Worm (Caenorhabditis elegans) whole organism, L2 larva: ENCODE results near the gene C14A4.7.

Experiments
- alr-1 ChIP-seq: fragments of 150-350 bp; optimal IDR thresholded peaks from 2 replicates; lab custom pipeline; 2014; ENCODE audit warnings: missing biosample characterization, missing genetic modification characterization
- elt-1 ChIP-seq: fragments of 150-350 bp; optimal IDR thresholded peaks from 2 replicates; lab custom pipeline; 2014; ENCODE audit warnings: missing biosample characterization, missing genetic modification characterization
- elt-3 ChIP-seq: sonication (generic microtip); optimal IDR thresholded peaks from 2 replicates; lab custom pipeline; 2017; ENCODE audit warnings: missing biosample characterization, missing genetic modification characterization
- lin-39 ChIP-seq: fragments of 150-350 bp; optimal IDR thresholded peaks from 2 replicates; lab custom pipeline; 2014; ENCODE audit warnings: missing biosample characterization, missing genetic modification reagents, missing genetic modification characterization
- mab-5 ChIP-seq: fragments of 150-350 bp; optimal IDR thresholded peaks from 2 replicates; lab custom pipeline; 2014; ENCODE audit warnings: missing biosample characterization, missing genetic modification characterization
- nhr-77 ChIP-seq: fragments of 150-350 bp; optimal IDR thresholded peaks from 2 replicates; lab custom pipeline; 2014; ENCODE audit warnings: missing biosample characterization, missing genetic modification characterization
- snpc-4 ChIP-seq: fragments of 150-350 bp; optimal IDR thresholded peaks from 2 replicates; lab custom pipeline; 2014; ENCODE audit warnings: missing biosample characterization, missing genetic modification characterization
- unc-39 ChIP-seq: fragments of 150-350 bp; optimal IDR thresholded peaks from 2 replicates; lab custom pipeline; 2014; ENCODE audit warnings: missing biosample characterization, missing genetic modification characterization
- unc-62 ChIP-seq: fragments of 150-350 bp; optimal IDR thresholded peaks from 2 replicates; lab custom pipeline; 2014; ENCODE audit warnings: missing biosample characterization, missing genetic modification reagents, missing genetic modification characterization

DNA sequence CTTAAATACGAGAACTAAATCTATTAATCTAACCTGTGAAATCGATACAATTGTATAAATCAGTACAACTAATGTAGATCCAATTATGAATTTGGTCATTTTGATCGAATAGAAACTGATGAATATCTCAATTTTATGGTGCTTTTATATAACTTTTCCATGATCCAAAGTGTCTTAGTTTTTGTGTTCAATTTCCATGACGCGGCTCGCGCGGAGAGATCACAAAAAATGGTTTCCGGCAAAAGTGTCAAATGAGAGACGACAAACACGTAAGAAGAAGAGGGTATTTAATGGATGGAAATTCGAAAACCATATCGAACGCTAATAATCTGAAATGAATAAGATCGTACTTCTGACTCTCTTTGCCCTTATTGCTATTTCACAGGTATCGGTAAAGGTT, 31.8 kb downstream of the C14A4.7 start, which contains the start of the genes C06A1.6 and C06A1.7:
- no peak for TF ChIP-seq alr-1
- TF ChIP-seq unc-62 = no peak
- TF ChIP-seq snpc-4 (tag; lab: Kevin White, UChicago) = no peak
- no peak for TF ChIP-seq nhr-77 (tag; lab: Kevin White, UChicago)
- no peak for TF ChIP-seq lin-39 (tag; lab: Kevin White, UChicago)
- no peak for TF ChIP-seq elt-3 (tag; lab: Kevin White, UChicago)
- TF ChIP-seq mab-5 (tag; lab: Kevin White, UChicago) = no peak
- no peak for TF ChIP-seq unc-39 (tag; lab: Kevin White, UChicago)
- TF ChIP-seq elt-1 (tag; lab: Kevin White, UChicago) = no peak
